Worm (Caenorhabditis elegans) whole organism, L1 larva: ENCODE measurements around the gene wrt-8.

Experiments used
- blmp-1 ChIP-seq: fragments of 150-350 bp; optimal IDR thresholded peaks from 2 replicates; lab custom pipeline; 2014; ENCODE audit warnings: missing biosample characterization, missing genetic modification characterization
- efl-1 ChIP-seq, 4 experiments: fragments of 150-350 bp; optimal IDR thresholded peaks in 3 of 4; peaks in 1 of 4; 1 replicate in 1 of 4; 2 replicates in 3 of 4; lab custom pipeline; 2014; ENCODE audit warnings: missing biosample characterization in 2 of 4, missing genetic modification characterization in 2 of 4, missing genetic modification reagents in 2 of 4
- grh-1 ChIP-seq: fragments of 200-800 bp; sonication (Bioruptor generic); IDR thresholded peaks from 2 replicates; pipeline ENCODE4 v1.3.6; 2022; ENCODE audit warnings: missing genetic modification reagents, missing genetic modification characterization, missing compliant biosample characterization
- lin-15B ChIP-seq: fragments of 150-350 bp; sonication (generic microtip); optimal IDR thresholded peaks from 3 replicates; lab custom pipeline; 2014; ENCODE audit warnings: missing biosample characterization, missing genetic modification characterization
- mef-2 ChIP-seq: fragments of 150-350 bp; optimal IDR thresholded peaks from 2 replicates; lab custom pipeline; 2014; ENCODE audit warnings: missing biosample characterization, missing genetic modification characterization
- skn-1 ChIP-seq: fragments of 150-350 bp; optimal IDR thresholded peaks from 2 replicates; lab custom pipeline; 2014; ENCODE audit warnings: missing biosample characterization, missing genetic modification characterization
- tbx-2 ChIP-seq: sonication (generic microtip); optimal IDR thresholded peaks from 2 replicates; lab custom pipeline; 2016; ENCODE audit warnings: missing genetic modification characterization, missing compliant biosample characterization

ce11 chrV:15347292-15347691 is 2.9 kb upstream of the wrt-8 start, which contains the start of gene C29F3.3:
- TF ChIP-seq blmp-1 (tag; lab: Kevin White, UChicago): no peak
- TF ChIP-seq skn-1 (tag; lab: Kevin White, UChicago): no peak
- TF ChIP-seq tbx-2 (tag; lab: Kevin White, UChicago): no peak
- TF ChIP-seq lin-15B (tag; lab: Kevin White, UChicago): no peak
- TF ChIP-seq efl-1 (optimal IDR thresholded peaks at IDR 0.05; lab: Kevin White, UChicago): no peak
- TF ChIP-seq efl-1 (GFP tag; optimal IDR thresholded peaks at IDR 0.05 in 1 of 2; lab: Kevin White, UChicago): no peak
- no peak for TF ChIP-seq mef-2 (tag; lab: Kevin White, UChicago)
- no peak for TF ChIP-seq grh-1 (GFP tag; lab: Robert Waterston, UW)
